Fruit fly (Drosophila melanogaster) whole organism, embryonic: ENCODE results near the gene Chpf.

Experiments
- BtbVII ChIP-seq: fragments of 200-800 bp; sonication (Bioruptor generic); optimal IDR thresholded peaks from 3 replicates; lab custom pipeline; 2017; ENCODE audit warnings: missing biosample characterization, mild to moderate bottlenecking, missing genetic modification characterization
- CG16863 ChIP-seq: fragments of 200-800 bp; sonication (Bioruptor generic); optimal IDR thresholded peaks from 3 replicates; lab custom pipeline; 2016; ENCODE audit warnings: missing biosample characterization, missing genetic modification characterization
- CG6175 ChIP-seq: fragments of 200-800 bp; sonication (Bioruptor generic); IDR thresholded peaks from 3 replicates; pipeline ENCODE4 v1.3.6; 2022; ENCODE audit warnings: missing biosample characterization, missing genetic modification characterization
- CG7987 ChIP-seq: fragments of 200-800 bp; sonication (Bioruptor generic); optimal IDR thresholded peaks from 2 replicates; lab custom pipeline; 2018; ENCODE audit warnings: missing biosample characterization, mild to moderate bottlenecking, missing genetic modification characterization, moderate library complexity
- Dip2 ChIP-seq: fragments of 200-800 bp; sonication (Bioruptor generic); IDR thresholded peaks from 2 replicates; pipeline ENCODE4 v1.3.6; 2022; ENCODE audit warnings: missing biosample characterization, missing genetic modification characterization
- Hey ChIP-seq: fragments of 200-800 bp; sonication (Bioruptor generic); optimal IDR thresholded peaks from 3 replicates; lab custom pipeline; 2018; ENCODE audit warnings: missing biosample characterization, mild to moderate bottlenecking, missing genetic modification characterization
- cad ChIP-seq: fragments of >200 bp; optimal IDR thresholded peaks from 2 replicates; lab custom pipeline; 2017; ENCODE audit warnings: missing biosample characterization, missing genetic modification characterization
- lmd ChIP-seq: fragments of 200-800 bp; sonication (Bioruptor generic); IDR thresholded peaks from 2 replicates; pipeline ENCODE4 v1.3.6; 2022; ENCODE audit warnings: missing biosample characterization, missing genetic modification characterization
- pan ChIP-seq, 4 experiments: fragments of >200 bp in 3 of 4; fragments of 200-800 bp in 1 of 4; sonication (Bioruptor generic) in 1 of 4; optimal IDR thresholded peaks in 3 of 4; IDR thresholded peaks in 1 of 4; 2 replicates each; pipeline versions ENCODE4 v1.3.6 to Lab custom; 2017 to 2022; ENCODE audit warnings: missing biosample characterization in 2 of 4, missing genetic modification characterization in 2 of 4, mixed read lengths in 1 of 4

DNA sequence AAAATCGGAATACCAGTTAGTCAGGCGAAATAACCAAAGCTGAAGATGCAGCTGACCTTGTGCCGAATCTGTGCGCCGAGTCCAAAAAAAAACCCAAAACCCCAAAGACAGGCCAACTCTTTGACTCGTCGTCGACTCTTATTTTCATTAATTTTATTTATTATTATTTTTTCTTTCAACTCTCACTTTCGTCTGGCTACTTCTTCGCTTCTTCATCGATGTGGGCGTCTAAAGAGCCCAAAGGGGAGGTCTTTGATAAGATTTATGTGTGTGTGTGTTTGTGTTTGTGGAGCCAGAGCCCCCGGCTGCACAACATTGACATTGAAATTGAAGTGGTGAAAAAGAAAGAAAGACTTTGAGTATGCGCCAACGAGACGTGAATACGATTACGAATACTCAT is 33.6 kb upstream of the Chpf start:
- no peak for TF ChIP-seq pan (optimal IDR thresholded peaks at IDR 0.05; lab: Kevin White, UChicago)
- no peak for TF ChIP-seq pan (GFP tag; optimal IDR thresholded peaks at IDR 0.05 in 1 of 2, IDR thresholded peaks at IDR 0.05 in 1 of 2)
- no peak for TF ChIP-seq BtbVII (GFP tag; lab: Kevin White, UChicago)
- TF ChIP-seq cad (GFP tag; lab: Kevin White, UChicago), result no peak
- no peak for TF ChIP-seq Hey
- TF ChIP-seq CG6175 (GFP tag; lab: Robert Waterston, UW), result no peak
- TF ChIP-seq CG16863, result no peak
- no peak for TF ChIP-seq CG7987 (GFP tag; lab: Kevin White, UChicago)
- TF ChIP-seq lmd (GFP tag; lab: Robert Waterston, UW), result no peak
- no peak for TF ChIP-seq Dip2
